Fruit fly (Drosophila melanogaster) whole organism, prepupa: ENCODE results near the gene Acsx1R.

ENCODE experiments used
- CG15336 ChIP-seq: fragments of 200-800 bp; sonication (Bioruptor generic); IDR thresholded peaks from 2 replicates; pipeline ENCODE4 v1.3.6; 2022; ENCODE audit warnings: missing biosample characterization, missing genetic modification characterization
- CG8632 ChIP-seq: fragments of 200-800 bp; sonication (Bioruptor generic); optimal IDR thresholded peaks from 3 replicates; lab custom pipeline; 2016; ENCODE audit warnings: missing biosample characterization, missing genetic modification characterization
- Eip75B ChIP-seq: fragments of 200-800 bp; sonication (Bioruptor generic); optimal IDR thresholded peaks from 3 replicates; lab custom pipeline; 2016; ENCODE audit warnings: missing biosample characterization, missing genetic modification characterization
- Eip93F ChIP-seq: fragments of 200-800 bp; sonication (Bioruptor generic); optimal IDR thresholded peaks from 2 replicates; lab custom pipeline; 2016; ENCODE audit warnings: missing biosample characterization, mild to moderate bottlenecking, missing genetic modification characterization
- Ets96B ChIP-seq: fragments of 200-800 bp; optimal IDR thresholded peaks from 2 replicates; lab custom pipeline; 2019; ENCODE audit warnings: missing biosample characterization, mild to moderate bottlenecking, missing genetic modification characterization, moderate library complexity
- Hr4 ChIP-seq: fragments of 200-800 bp; sonication (Bioruptor generic); optimal IDR thresholded peaks from 3 replicates; lab custom pipeline; 2016; ENCODE audit warnings: missing biosample characterization, missing genetic modification characterization
- cyc ChIP-seq: fragments of 200-800 bp; sonication (Bioruptor generic); optimal IDR thresholded peaks from 3 replicates; lab custom pipeline; 2016; ENCODE audit warnings: missing biosample characterization, missing genetic modification characterization
- net ChIP-seq: fragments of 200-800 bp; sonication (Bioruptor generic); optimal IDR thresholded peaks from 3 replicates; lab custom pipeline; 2016; ENCODE audit warnings: missing biosample characterization, missing genetic modification characterization
- svp ChIP-seq: fragments of 200-800 bp; sonication (Bioruptor generic); peaks from one replicate; lab custom pipeline; 2016; ENCODE audit warnings: missing biosample characterization, missing genetic modification characterization

- no peak for TF ChIP-seq Ets96B
- no peak for TF ChIP-seq net
- TF ChIP-seq cyc = no peak
- no peak for TF ChIP-seq Eip93F (GFP tag; lab: Kevin White, UChicago)
- no peak for TF ChIP-seq svp
- no peak for TF ChIP-seq CG8632 (GFP tag; lab: Kevin White, UChicago)
- no peak for TF ChIP-seq CG15336 (GFP tag; lab: Robert Waterston, UW)
- TF ChIP-seq Eip75B (GFP tag; lab: Kevin White, UChicago) = no peak
- no peak for TF ChIP-seq Hr4
Measured at dm6 chr3R:19789942-19790774, 13.1 kb upstream of the Acsx1R start.
